Fruit fly (Drosophila melanogaster) S2 (cell line): Measurements from ENCODE around the gene Nmdar1.

ENCODE experiments used
- CG8478 ChIP-seq: fragments of >200 bp; optimal IDR thresholded peaks from 2 replicates; lab custom pipeline; 2018
- CTCF ChIP-seq, 2 experiments: fragments of >200 bp; optimal IDR thresholded peaks; 2 replicates each; lab custom pipeline; 2018

- TF ChIP-seq CTCF (optimal IDR thresholded peaks at IDR 0.05; lab: Kevin White, UChicago): peak in 1 of 2 experiments; percentile 9
- TF ChIP-seq CG8478 (lab: Kevin White, UChicago): no peak
These were observed 40.3 kb upstream of the Nmdar1 start, which contains the start of gene Pi4KIIalpha for dm6 chr3R:5563420-5563819.
